Worm (Caenorhabditis elegans) whole organism, L4/young adult: Measurements from ENCODE around the gene F19B2.6.

Source experiments
- W03F9.2 ChIP-seq: fragments of 150-350 bp; optimal IDR thresholded peaks from 2 replicates; lab custom pipeline; 2014; ENCODE audit warnings: missing biosample characterization, missing genetic modification characterization
- dao-5 ChIP-seq: sonication (generic microtip); optimal IDR thresholded peaks from 2 replicates; lab custom pipeline; 2016; ENCODE audit warnings: missing genotype, missing genetic modification characterization, moderate library complexity, missing compliant biosample characterization
- him-1 ChIP-seq: sonication (generic microtip); optimal IDR thresholded peaks from 2 replicates; lab custom pipeline; 2016; ENCODE audit warnings: missing genotype, missing genetic modification reagents, missing genetic modification characterization, missing compliant biosample characterization

DNA sequence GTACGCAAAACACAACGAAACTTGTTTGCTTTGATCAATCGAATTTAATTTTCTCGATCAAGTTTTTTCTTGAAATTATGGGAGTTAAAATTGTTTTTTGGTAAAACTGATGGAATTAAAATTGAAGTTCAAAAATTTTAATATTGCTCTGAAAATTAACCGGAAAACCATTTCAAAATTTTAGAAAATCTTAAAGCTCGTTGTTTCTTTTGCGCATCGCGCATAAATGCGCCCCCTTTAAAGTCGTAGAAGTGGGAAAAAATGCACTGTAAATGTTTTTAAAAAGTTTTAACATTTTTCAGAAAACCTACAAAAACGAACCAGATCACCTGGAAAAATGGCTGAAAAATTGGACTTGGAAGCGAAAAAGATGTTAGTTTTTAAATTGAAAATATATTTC is 44.8 kb downstream of the F19B2.6 start, which contains the start of gene fbxa-113:
- TF ChIP-seq him-1 (tag; lab: Kevin White, UChicago) (no peak), dao-5 (tag; lab: Kevin White, UChicago) (no peak), W03F9.2 (tag; lab: Kevin White, UChicago) (no peak)
